Worm (Caenorhabditis elegans) whole organism, L2 larva: ENCODE results near the gene R08A2.5.

Source experiments
- R02D3.7 ChIP-seq: fragments of 150-350 bp; optimal IDR thresholded peaks from 2 replicates; lab custom pipeline; 2014; ENCODE audit warnings: missing biosample characterization, missing genetic modification characterization
- ama-1 ChIP-seq: fragments of 150-350 bp; optimal IDR thresholded peaks from 2 replicates; lab custom pipeline; 2018; ENCODE audit warnings: inconsistent platforms
- ceh-82 ChIP-seq: fragments of 150-350 bp; optimal IDR thresholded peaks from 2 replicates; lab custom pipeline; 2014; ENCODE audit warnings: missing biosample characterization, missing genetic modification characterization
- egl-27 ChIP-seq: sonication (generic microtip); optimal IDR thresholded peaks from 3 replicates; lab custom pipeline; 2017; ENCODE audit warnings: missing biosample characterization, missing genetic modification reagents, missing genetic modification characterization
- lin-11 ChIP-seq: fragments of 150-350 bp; sonication (generic microtip); optimal IDR thresholded peaks from 2 replicates; lab custom pipeline; 2014; ENCODE audit warnings: missing biosample characterization, missing genetic modification characterization, inconsistent platforms, mixed read lengths
- nhr-12 ChIP-seq: fragments of 150-350 bp; optimal IDR thresholded peaks from 2 replicates; lab custom pipeline; 2014; ENCODE audit warnings: missing biosample characterization, missing genetic modification characterization
- zag-1 ChIP-seq: fragments of 150-350 bp; optimal IDR thresholded peaks from 2 replicates; lab custom pipeline; 2014; ENCODE audit warnings: missing biosample characterization, missing genetic modification characterization

ce11 chrV:14683926-14684325 lies 28.5 kb upstream of the R08A2.5 start:
- TF ChIP-seq R02D3.7 (tag; lab: Kevin White, UChicago) (no peak), lin-11 (tag; lab: Kevin White, UChicago) (no peak), zag-1 (no peak), ama-1 (lab: Kevin White, UChicago) (no peak), ceh-82 (tag; lab: Kevin White, UChicago) (no peak), egl-27 (tag; lab: Kevin White, UChicago) (no peak), nhr-12 (tag; lab: Kevin White, UChicago) (no peak)
